Worm (Caenorhabditis elegans): ENCODE results near the gene F11D5.7.

ce11 chrX:3339882-3340281 is 35.7 kb downstream of the F11D5.7 start:
- TF ChIP-seq flt-1 (GFP tag; IDR thresholded peaks at IDR 0.05): no peak
- no peak for TF ChIP-seq T22C8.4 (GFP tag; IDR thresholded peaks at IDR 0.05)
- no peak for TF ChIP-seq cog-1 (tag; optimal IDR thresholded peaks at IDR 0.05)
- TF ChIP-seq klf-2 (GFP tag; conservative IDR thresholded peaks at IDR 0.05): no peak
